Worm (Caenorhabditis elegans): ENCODE data around the gene nex-2.

DNA sequence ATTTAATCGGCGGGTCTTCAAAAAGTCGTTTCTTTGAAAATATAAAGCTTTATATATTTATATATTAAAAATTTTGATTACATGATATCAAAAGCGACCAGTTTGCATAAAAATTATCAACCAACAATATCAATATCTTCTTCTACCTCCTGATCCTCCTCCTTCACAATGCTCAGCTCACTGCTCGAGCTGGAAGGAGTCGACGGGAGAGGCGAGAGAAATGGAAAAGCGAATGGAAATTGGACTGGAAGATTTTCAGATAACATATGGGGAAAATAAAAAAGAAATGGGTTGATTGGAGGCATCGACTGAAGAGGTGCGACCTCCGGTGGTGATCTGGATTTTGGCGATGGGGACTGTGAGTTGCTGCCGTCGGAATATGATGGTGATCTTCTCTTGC is 9.7 kb upstream of the nex-2 start:
- TF ChIP-seq rcor-1 (GFP tag; IDR thresholded peaks at IDR 0.05) (no peak), nhr-27 (tag; optimal IDR thresholded peaks at IDR 0.05) (no peak), ama-1 (optimal IDR thresholded peaks at IDR 0.05) (no peak), ama-1 (GFP tag; optimal IDR thresholded peaks at IDR 0.05) (no peak), madf-8 (GFP tag; conservative IDR thresholded peaks at IDR 0.05) (no peak), C06A6.2 (GFP tag; conservative IDR thresholded peaks at IDR 0.05) (no peak)

Measured in whole organism, young adult.